Worm (Caenorhabditis elegans): ENCODE results near the gene C01G10.10.

ce11 chrV:15065068-15065744 lies 17.0 kb downstream of the C01G10.10 start, which contains the start of gene C25D7.9:
- no peak for TF ChIP-seq ztf-4 (tag; optimal IDR thresholded peaks at IDR 0.05)
- no peak for TF ChIP-seq nhr-10 (tag; optimal IDR thresholded peaks at IDR 0.05)
- peak; percentile 51 for TF ChIP-seq zag-1 (tag; optimal IDR thresholded peaks at IDR 0.05)
- TF ChIP-seq lin-39 (tag; optimal IDR thresholded peaks at IDR 0.05) = no peak
- no peak for TF ChIP-seq ztf-11 (tag; optimal IDR thresholded peaks at IDR 0.05)
- no peak for TF ChIP-seq ama-1 (optimal IDR thresholded peaks at IDR 0.05)
- peak; percentile 9 for TF ChIP-seq F13H6.1 (tag; optimal IDR thresholded peaks at IDR 0.05)
- TF ChIP-seq egl-27 (tag; optimal IDR thresholded peaks at IDR 0.05) = no peak
- no peak for TF ChIP-seq blmp-1 (tag; optimal IDR thresholded peaks at IDR 0.05; ENCODE audit: insufficient read depth)
- TF ChIP-seq skn-1 (tag; optimal IDR thresholded peaks at IDR 0.05) = no peak
- TF ChIP-seq nhr-11 (tag; optimal IDR thresholded peaks at IDR 0.05) = no peak
- TF ChIP-seq nhr-25 (tag; optimal IDR thresholded peaks at IDR 0.05) = no peak
